Fruit fly (Drosophila melanogaster) whole organism, embryonic: ENCODE data around the gene CG13096.

Experiments used
- Bdp1 ChIP-seq: fragments of 200-800 bp; sonication (Bioruptor generic); optimal IDR thresholded peaks from 3 replicates; lab custom pipeline; 2016; ENCODE audit warnings: missing biosample characterization, missing genetic modification characterization
- CG1024 ChIP-seq: fragments of 200-800 bp; sonication (Bioruptor generic); IDR thresholded peaks from 2 replicates; pipeline ENCODE4 v1.3.6; 2022; ENCODE audit warnings: missing biosample characterization, missing genetic modification characterization
- CG11696 ChIP-seq: fragments of 200-800 bp; sonication (Bioruptor generic); IDR thresholded peaks from 2 replicates; pipeline ENCODE4 v1.3.6; 2022; ENCODE audit warnings: missing biosample characterization, missing genetic modification characterization
- CG11723 ChIP-seq: fragments of 200-800 bp; sonication (Bioruptor generic); optimal IDR thresholded peaks from 2 replicates; lab custom pipeline; 2017; ENCODE audit warnings: missing biosample characterization, mild to moderate bottlenecking, missing genetic modification characterization
- CG12219 ChIP-seq: fragments of 200-800 bp; sonication (Bioruptor generic); optimal IDR thresholded peaks from 3 replicates; lab custom pipeline; 2018; ENCODE audit warnings: missing biosample characterization, mild to moderate bottlenecking, missing genetic modification characterization
- CG14667 ChIP-seq: fragments of 200-800 bp; sonication (Bioruptor generic); IDR thresholded peaks from 2 replicates; pipeline ENCODE4 v1.3.6; 2022; ENCODE audit warnings: missing biosample characterization, missing genetic modification characterization
- CG15073 ChIP-seq: fragments of 200-800 bp; sonication (Bioruptor generic); optimal IDR thresholded peaks from 2 replicates; lab custom pipeline; 2016; ENCODE audit warnings: missing biosample characterization, missing genetic modification characterization
- CG16863 ChIP-seq: fragments of 200-800 bp; sonication (Bioruptor generic); optimal IDR thresholded peaks from 3 replicates; lab custom pipeline; 2016; ENCODE audit warnings: missing biosample characterization, missing genetic modification characterization
- CG17612 ChIP-seq: fragments of 200-800 bp; sonication (Bioruptor generic); IDR thresholded peaks from 2 replicates; pipeline ENCODE4 v1.3.6; 2022; ENCODE audit warnings: missing biosample characterization, missing genetic modification characterization
- CG3163 ChIP-seq: fragments of 200-800 bp; sonication (Bioruptor generic); optimal IDR thresholded peaks from 3 replicates; lab custom pipeline; 2016; ENCODE audit warnings: missing biosample characterization, missing genetic modification characterization
- CG42726 ChIP-seq: fragments of 200-800 bp; sonication (Bioruptor generic); IDR thresholded peaks from 2 replicates; pipeline ENCODE4 v1.3.6; 2022; ENCODE audit warnings: missing biosample characterization, missing genetic modification characterization; ENCODE audit not compliant: partially characterized antibody
- CG4424 ChIP-seq: fragments of 200-800 bp; sonication (Bioruptor generic); optimal IDR thresholded peaks from 3 replicates; lab custom pipeline; 2016; ENCODE audit warnings: missing biosample characterization, missing genetic modification characterization
- CG6654 ChIP-seq: fragments of 200-800 bp; sonication (Bioruptor generic); optimal IDR thresholded peaks from 2 replicates; lab custom pipeline; 2017; ENCODE audit warnings: missing biosample characterization, mild to moderate bottlenecking, missing genetic modification characterization
- CG8089 ChIP-seq: fragments of 200-800 bp; sonication (Bioruptor generic); optimal IDR thresholded peaks from 3 replicates; lab custom pipeline; 2016; ENCODE audit warnings: missing biosample characterization, missing genetic modification characterization
- CG8281 ChIP-seq: fragments of 200-800 bp; sonication (Bioruptor generic); optimal IDR thresholded peaks from 2 replicates; lab custom pipeline; 2018; ENCODE audit warnings: missing biosample characterization, mild to moderate bottlenecking, missing genetic modification characterization, moderate library complexity
- CG8290 ChIP-seq, 3 experiments: fragments of 200-800 bp; sonication (Bioruptor generic); optimal IDR thresholded peaks; 2 replicates each; lab custom pipeline; 2016 to 2019; ENCODE audit warnings: missing biosample characterization in 3 of 3, missing genetic modification characterization in 3 of 3, mild to moderate bottlenecking in 2 of 3, moderate library complexity in 1 of 3
- CG8388 ChIP-seq: fragments of 200-800 bp; sonication (Bioruptor generic); optimal IDR thresholded peaks from 2 replicates; lab custom pipeline; 2019; ENCODE audit warnings: missing biosample characterization, mild to moderate bottlenecking, missing genetic modification characterization, moderate library complexity
- CG9215 ChIP-seq: fragments of 200-800 bp; sonication (Bioruptor generic); IDR thresholded peaks from 2 replicates; pipeline ENCODE4 v1.3.6; 2022; ENCODE audit warnings: missing biosample characterization, missing genetic modification characterization
- CG9797 ChIP-seq: fragments of 200-800 bp; sonication (Bioruptor generic); optimal IDR thresholded peaks from 3 replicates; lab custom pipeline; 2018; ENCODE audit warnings: missing biosample characterization, mild to moderate bottlenecking, missing genetic modification characterization
- CG9932 ChIP-seq: fragments of 200-800 bp; sonication (Bioruptor generic); IDR thresholded peaks from 2 replicates; pipeline ENCODE4 v1.3.6; 2022; ENCODE audit warnings: missing biosample characterization, missing genetic modification characterization
- Dek ChIP-seq: fragments of 200-800 bp; sonication (Bioruptor generic); optimal IDR thresholded peaks from 3 replicates; lab custom pipeline; 2019; ENCODE audit warnings: missing biosample characterization, mild to moderate bottlenecking, missing genetic modification characterization, moderate library complexity
- Elba2 ChIP-seq: fragments of 200-800 bp; sonication (Bioruptor generic); optimal IDR thresholded peaks from 3 replicates; lab custom pipeline; 2016; ENCODE audit warnings: missing biosample characterization, missing genetic modification characterization
- HLH4C ChIP-seq: fragments of 200-800 bp; sonication (Bioruptor generic); IDR thresholded peaks from 3 replicates; pipeline ENCODE4 v1.3.6; 2022; ENCODE audit warnings: missing biosample characterization, missing genetic modification characterization; ENCODE audit not compliant: partially characterized antibody
- Hand ChIP-seq: fragments of 200-800 bp; sonication (Bioruptor generic); optimal IDR thresholded peaks from 2 replicates; lab custom pipeline; 2017; ENCODE audit warnings: mild to moderate bottlenecking, missing biosample characterization, missing genetic modification reagents, missing genetic modification characterization
- Hr78 ChIP-seq, 2 experiments: fragments of 200-800 bp in 1 of 2; fragments of >200 bp in 1 of 2; sonication (Bioruptor generic) in 1 of 2; optimal IDR thresholded peaks; 2 replicates each; lab custom pipeline; 2017 to 2019; ENCODE audit warnings: missing biosample characterization in 2 of 2, missing genetic modification characterization in 2 of 2, mild to moderate bottlenecking in 1 of 2, moderate library complexity in 1 of 2
- Med ChIP-seq: fragments of 200-800 bp; sonication (Bioruptor generic); peaks from one replicate; lab custom pipeline; 2016; ENCODE audit warnings: missing biosample characterization, missing genetic modification characterization, mild to moderate bottlenecking, inconsistent platforms, moderate library complexity
- PHDP ChIP-seq: fragments of 200-800 bp; sonication (Bioruptor generic); optimal IDR thresholded peaks from 3 replicates; lab custom pipeline; 2018; ENCODE audit warnings: missing biosample characterization, mild to moderate bottlenecking, missing genetic modification characterization, moderate library complexity
- Poxn ChIP-seq: fragments of 200-800 bp; sonication (Bioruptor generic); IDR thresholded peaks from 2 replicates; pipeline ENCODE4 v1.3.6; 2022; ENCODE audit warnings: missing biosample characterization, missing genetic modification characterization
- Taf1 ChIP-seq: fragments of 200-800 bp; sonication (Bioruptor generic); IDR thresholded peaks from 2 replicates; pipeline ENCODE4 v1.3.6; 2022; ENCODE audit warnings: missing biosample characterization, missing genetic modification characterization
- Xbp1 ChIP-seq: fragments of 200-800 bp; sonication (Bioruptor generic); optimal IDR thresholded peaks from 3 replicates; lab custom pipeline; 2016; ENCODE audit warnings: missing biosample characterization, mild to moderate bottlenecking, missing genetic modification characterization
- abd-A ChIP-seq: fragments of 200-800 bp; sonication (Bioruptor generic); optimal IDR thresholded peaks from 3 replicates; lab custom pipeline; 2019; ENCODE audit warnings: missing biosample characterization, mild to moderate bottlenecking, missing genetic modification characterization, moderate library complexity
- ash1 ChIP-seq: fragments of 200-800 bp; sonication (Bioruptor generic); optimal IDR thresholded peaks from 2 replicates; lab custom pipeline; 2018; ENCODE audit warnings: missing biosample characterization, mild to moderate bottlenecking, missing genetic modification characterization
- bbx ChIP-seq: fragments of 200-800 bp; sonication (Bioruptor generic); IDR thresholded peaks from 2 replicates; pipeline ENCODE4 v1.3.6; 2022; ENCODE audit warnings: missing biosample characterization, missing genetic modification characterization; ENCODE audit not compliant: partially characterized antibody
- btn ChIP-seq: fragments of 200-800 bp; sonication (Bioruptor generic); optimal IDR thresholded peaks from 2 replicates; lab custom pipeline; 2016; ENCODE audit warnings: missing biosample characterization, missing genetic modification characterization
- cg ChIP-seq: fragments of 200-800 bp; sonication (Bioruptor generic); optimal IDR thresholded peaks from 3 replicates; lab custom pipeline; 2019; ENCODE audit warnings: missing biosample characterization, mild to moderate bottlenecking, missing genetic modification characterization, moderate library complexity
- dysf ChIP-seq: fragments of 200-800 bp; sonication (Bioruptor generic); IDR thresholded peaks from 3 replicates; pipeline ENCODE4 v1.3.6; 2022; ENCODE audit warnings: missing biosample characterization, missing genetic modification characterization
- esg ChIP-seq: fragments of 200-800 bp; sonication (Bioruptor generic); conservative IDR thresholded peaks from 2 replicates; pipeline ENCODE4 v1.3.6; 2022; ENCODE audit warnings: missing biosample characterization, missing genetic modification characterization
- gem ChIP-seq: fragments of 200-800 bp; sonication (Bioruptor generic); optimal IDR thresholded peaks from 2 replicates; lab custom pipeline; 2019; ENCODE audit warnings: missing biosample characterization, mild to moderate bottlenecking, missing genetic modification characterization, moderate library complexity
- gsb ChIP-seq: fragments of 200-800 bp; sonication (Bioruptor generic); IDR thresholded peaks from 2 replicates; pipeline ENCODE4 v1.3.6; 2022; ENCODE audit warnings: missing biosample characterization, missing genetic modification characterization
- hbn ChIP-seq: fragments of 200-800 bp; sonication (Bioruptor generic); IDR thresholded peaks from 2 replicates; pipeline ENCODE4 v1.3.6; 2022; ENCODE audit warnings: missing biosample characterization, missing genetic modification characterization; ENCODE audit not compliant: partially characterized antibody
- jumu ChIP-seq: fragments of 200-800 bp; sonication (Bioruptor generic); optimal IDR thresholded peaks from 3 replicates; lab custom pipeline; 2016; ENCODE audit warnings: missing biosample characterization, missing genetic modification characterization
- nerfin-2 ChIP-seq: fragments of 200-800 bp; sonication (Bioruptor generic); IDR thresholded peaks from 2 replicates; pipeline ENCODE4 v1.3.6; 2022; ENCODE audit warnings: missing biosample characterization, missing genetic modification characterization; ENCODE audit not compliant: partially characterized antibody
- peb ChIP-seq: fragments of 200-800 bp; sonication (Bioruptor generic); IDR thresholded peaks from 2 replicates; pipeline ENCODE4 v1.3.6; 2022; ENCODE audit warnings: missing biosample characterization, missing genetic modification characterization
- pita ChIP-seq: fragments of 200-800 bp; sonication (Bioruptor generic); optimal IDR thresholded peaks from 2 replicates; lab custom pipeline; 2017; ENCODE audit warnings: missing biosample characterization, mild to moderate bottlenecking, missing genetic modification characterization
- repo ChIP-seq: fragments of 200-800 bp; sonication (Bioruptor generic); optimal IDR thresholded peaks from 2 replicates; lab custom pipeline; 2016; ENCODE audit warnings: missing biosample characterization, missing genetic modification characterization
- schlank ChIP-seq: fragments of 200-800 bp; sonication (Bioruptor generic); optimal IDR thresholded peaks from 2 replicates; lab custom pipeline; 2018; ENCODE audit warnings: missing biosample characterization, mild to moderate bottlenecking, missing genetic modification characterization
- sna ChIP-seq: fragments of 200-800 bp; sonication (Bioruptor generic); IDR thresholded peaks from 2 replicates; pipeline ENCODE4 v1.3.6; 2022; ENCODE audit warnings: missing biosample characterization, missing genetic modification characterization; ENCODE audit not compliant: partially characterized antibody
- trh ChIP-seq: fragments of 200-800 bp; sonication (Bioruptor generic); optimal IDR thresholded peaks from 2 replicates; lab custom pipeline; 2016; ENCODE audit warnings: missing biosample characterization, missing genetic modification characterization
- wdn ChIP-seq: fragments of 200-800 bp; sonication (Bioruptor generic); IDR thresholded peaks from 2 replicates; pipeline ENCODE4 v1.3.6; 2022; ENCODE audit warnings: missing biosample characterization, missing genetic modification characterization
- z ChIP-seq: fragments of 200-800 bp; sonication (Bioruptor generic); IDR thresholded peaks from 3 replicates; pipeline ENCODE4 v1.3.6; 2022; ENCODE audit warnings: missing biosample characterization, missing genetic modification characterization

CG13096 gene

dm6 chr2L:8514748-8515147 is 3.1 kb upstream of the CG13096 start, which contains the start of the genes CG13097 and PIG-U (continued):
- TF ChIP-seq PHDP (peak; percentile 75), pita (GFP tag; lab: Kevin White, UChicago) (no peak), CG6654 (GFP tag; lab: Kevin White, UChicago) (peak; percentile 31), CG15073 (peak; percentile 6), hbn (GFP tag; lab: Robert Waterston, UW) (peak; percentile 96), cg (GFP tag; lab: Kevin White, UChicago) (no peak), Elba2 (GFP tag; lab: Kevin White, UChicago) (no peak), CG9215 (GFP tag; lab: Robert Waterston, UW) (peak; percentile 72), ash1 (GFP tag; lab: Kevin White, UChicago) (no peak), trh (peak; percentile 62), CG12219 (GFP tag; lab: Kevin White, UChicago) (no peak), CG4424 (GFP tag; lab: Kevin White, UChicago) (peak; percentile 87), repo (GFP tag; lab: Kevin White, UChicago) (peak; percentile 25), nerfin-2 (GFP tag; lab: Robert Waterston, UW) (peak; percentile 77), dysf (GFP tag; lab: Robert Waterston, UW) (peak; percentile 85), CG16863 (peak; percentile 50), Med (GFP tag; lab: Kevin White, UChicago) (peak; percentile 96), Poxn (GFP tag; lab: Robert Waterston, UW) (peak; percentile 42; the same call in 1 of the 2 replicates), Hr78 (GFP tag; optimal IDR thresholded peaks at IDR 0.05; lab: Kevin White, UChicago) (no peak), Taf1 (GFP tag; lab: Robert Waterston, UW) (peak; percentile 70), CG42726 (GFP tag; lab: Robert Waterston, UW) (peak; percentile 71; the same call in 1 of the 2 replicates), CG8281 (tag; lab: Kevin White, UChicago) (no peak), z (GFP tag; lab: Robert Waterston, UW) (no peak), CG9932 (GFP tag; lab: Robert Waterston, UW) (peak; percentile 92), CG9797 (peak; percentile 43), gsb (GFP tag; lab: Robert Waterston, UW) (no peak), CG8290 (GFP tag; optimal IDR thresholded peaks at IDR 0.05; lab: Kevin White, UChicago) (peak; percentile 89), CG8290 (tag; optimal IDR thresholded peaks at IDR 0.05; lab: Kevin White, UChicago) (no peak), schlank (tag; lab: Kevin White, UChicago) (peak; percentile 50), Bdp1 (GFP tag; lab: Kevin White, UChicago) (peak; percentile 69), sna (peak; percentile 98), CG11723 (no peak), gem (tag; lab: Kevin White, UChicago) (peak; percentile 88), esg (peak; percentile 72), peb (GFP tag; lab: Robert Waterston, UW) (peak; percentile 18; the same call in 1 of the 2 replicates), CG14667 (GFP tag; lab: Robert Waterston, UW) (peak; percentile 64), HLH4C (GFP tag; lab: Robert Waterston, UW) (peak; percentile 86), wdn (GFP tag; lab: Robert Waterston, UW) (peak; percentile 78; the same call in 1 of the 2 replicates), CG8388 (peak; percentile 70), btn (GFP tag; lab: Kevin White, UChicago) (peak; percentile 14), CG8089 (peak; percentile 64), bbx (GFP tag; lab: Robert Waterston, UW) (peak; percentile 81), Xbp1 (GFP tag; lab: Kevin White, UChicago) (peak; percentile 87), CG11696 (0 out of 2 replicates have a peak, but pooled peaks have one; percentile 24), CG3163 (GFP tag; lab: Kevin White, UChicago) (peak; percentile 36), CG1024 (GFP tag; lab: Robert Waterston, UW) (peak; percentile 50; the same call in 1 of the 2 replicates), jumu (GFP tag; lab: Kevin White, UChicago) (peak; percentile 22), abd-A (tag; lab: Kevin White, UChicago) (no peak), Dek (tag; lab: Kevin White, UChicago) (peak; percentile 71), CG17612 (GFP tag; lab: Robert Waterston, UW) (no peak), Hand (GFP tag; lab: Kevin White, UChicago) (peak; percentile 59)
